Worm (Caenorhabditis elegans) whole organism, L2 larva: Measurements from ENCODE around the gene epg-7.

Experiments used
- R02D3.7 ChIP-seq: fragments of 150-350 bp; optimal IDR thresholded peaks from 2 replicates; lab custom pipeline; 2014; ENCODE audit warnings: missing biosample characterization, missing genetic modification characterization
- lin-13 ChIP-seq: fragments of 150-350 bp; optimal IDR thresholded peaks from 2 replicates; lab custom pipeline; 2014; ENCODE audit warnings: missing biosample characterization, missing genetic modification reagents, missing genetic modification characterization
- nhr-23 ChIP-seq: fragments of 150-350 bp; optimal IDR thresholded peaks from 2 replicates; lab custom pipeline; 2014; ENCODE audit warnings: missing biosample characterization, missing genetic modification reagents, missing genetic modification characterization
- nhr-6 ChIP-seq: fragments of 150-350 bp; optimal IDR thresholded peaks from 2 replicates; lab custom pipeline; 2014; ENCODE audit warnings: missing biosample characterization, missing genetic modification characterization
- nhr-77 ChIP-seq: fragments of 150-350 bp; optimal IDR thresholded peaks from 2 replicates; lab custom pipeline; 2014; ENCODE audit warnings: missing biosample characterization, missing genetic modification characterization

ce11 chrX:7296310-7296709 lies 38.2 kb upstream of the epg-7 start:
- TF ChIP-seq nhr-23 (tag; lab: Kevin White, UChicago) (no peak), nhr-77 (tag; lab: Kevin White, UChicago) (no peak), lin-13 (GFP tag; lab: Kevin White, UChicago) (no peak), nhr-6 (tag; lab: Kevin White, UChicago) (no peak), R02D3.7 (no peak)
